Fruit fly (Drosophila melanogaster): ENCODE measurements at regions not wholly inside any gene's neighbourhood (a gene's known extent, or its start where the extent isn't known, plus 50 kb on each side); places are given as distances from the start of the nearest gene placed in this dataset.

DNA sequence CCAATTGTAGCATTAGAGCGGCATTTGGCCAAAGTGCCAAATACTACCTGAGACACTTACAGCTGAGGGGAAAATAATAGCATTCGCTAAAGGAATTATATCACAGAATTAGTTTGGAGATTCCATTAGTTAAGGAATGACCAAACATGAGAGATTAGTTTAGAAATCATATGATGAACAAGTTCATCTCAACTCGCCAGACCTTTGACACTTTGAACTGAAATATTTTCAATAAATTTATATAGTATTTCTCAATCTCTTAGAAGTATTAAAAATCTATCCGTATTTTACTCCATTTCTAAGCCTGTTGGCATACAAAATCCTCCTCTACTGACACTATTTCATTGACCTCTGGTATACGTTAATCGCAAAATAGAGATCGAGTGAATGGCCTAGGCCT lies 64.6 kb downstream of the Or67d start (continued):
- peak; percentile 6 for TF ChIP-seq CG2120 (GFP tag; optimal IDR thresholded peaks at IDR 0.05)
- peak; percentile 30 for TF ChIP-seq ewg (GFP tag; optimal IDR thresholded peaks at IDR 0.05)
- no peak for TF ChIP-seq CG11085 (GFP tag; IDR thresholded peaks at IDR 0.05)
- TF ChIP-seq CG12659 (GFP tag; optimal IDR thresholded peaks at IDR 0.05): peak; percentile 33
- TF ChIP-seq CG13424 (tag; optimal IDR thresholded peaks at IDR 0.05): peak; percentile 58
- no peak for TF ChIP-seq bowl (GFP tag; IDR thresholded peaks at IDR 0.05)
- peak; percentile 26 for TF ChIP-seq CG7556 (GFP tag; optimal IDR thresholded peaks at IDR 0.05)
- peak; percentile 26 for TF ChIP-seq Asciz (GFP tag; optimal IDR thresholded peaks at IDR 0.05)
- no peak for TF ChIP-seq pros (GFP tag; optimal IDR thresholded peaks at IDR 0.05)
- peak; percentile 7; the same call in 1 of the 2 replicates for TF ChIP-seq vvl (GFP tag; IDR thresholded peaks at IDR 0.05)
- peak; percentile 79 for TF ChIP-seq CG18262 (tag; optimal IDR thresholded peaks at IDR 0.05)
- peak; percentile 62 for TF ChIP-seq CG7839 (tag; optimal IDR thresholded peaks at IDR 0.05)
- TF ChIP-seq CG3163 (GFP tag; optimal IDR thresholded peaks at IDR 0.05): no peak
- TF ChIP-seq Meics (GFP tag; optimal IDR thresholded peaks at IDR 0.05): peak; percentile 34
- no peak for TF ChIP-seq tll (GFP tag; optimal IDR thresholded peaks at IDR 0.05)
- peak; percentile 22 for TF ChIP-seq az2 (GFP tag; optimal IDR thresholded peaks at IDR 0.05)
- TF ChIP-seq CG14050 (GFP tag; IDR thresholded peaks at IDR 0.05): 0 out of 3 replicates have a peak, but pooled peaks have one; percentile 39
- no peak for TF ChIP-seq ttk (GFP tag; IDR thresholded peaks at IDR 0.05)
- no peak for TF ChIP-seq hkb (optimal IDR thresholded peaks at IDR 0.05)
- TF ChIP-seq hkb (GFP tag; IDR thresholded peaks at IDR 0.05): peak; percentile 44
- TF ChIP-seq CG17361 (GFP tag; IDR thresholded peaks at IDR 0.05): peak; percentile 82
- TF ChIP-seq PHDP (tag; optimal IDR thresholded peaks at IDR 0.05): peak; percentile 20
- TF ChIP-seq CG33557 (GFP tag; optimal IDR thresholded peaks at IDR 0.05): peak; percentile 32
- TF ChIP-seq CG3726 (GFP tag; IDR thresholded peaks at IDR 0.05): 0 out of 3 replicates have a peak, but pooled peaks have one; percentile 32
- TF ChIP-seq CG8944 (GFP tag; optimal IDR thresholded peaks at IDR 0.05): no peak
- TF ChIP-seq yki (optimal IDR thresholded peaks at IDR 0.05): no peak
- TF ChIP-seq MTF-1 (GFP tag; optimal IDR thresholded peaks at IDR 0.05; ENCODE audit: borderline replicate concordance): no peak
- TF ChIP-seq Rfx (GFP tag; IDR thresholded peaks at IDR 0.05): peak; percentile 50; the same call in 1 of the 2 replicates
- TF ChIP-seq CG17568 (GFP tag; optimal IDR thresholded peaks at IDR 0.05): peak; percentile 33
- TF ChIP-seq CG13296 (GFP tag; optimal IDR thresholded peaks at IDR 0.05): peak; percentile 12
- TF ChIP-seq CG6272 (GFP tag; IDR thresholded peaks at IDR 0.05): no peak
- peak; percentile 74 for TF ChIP-seq CG11504 (tag; optimal IDR thresholded peaks at IDR 0.05)
- TF ChIP-seq CG6813 (GFP tag; optimal IDR thresholded peaks at IDR 0.05): peak; percentile 18
- TF ChIP-seq dpn (GFP tag; optimal IDR thresholded peaks at IDR 0.05): peak; percentile 27 to 38
- 0 out of 2 replicates have a peak, but pooled peaks have one; percentile 26 for TF ChIP-seq onecut (GFP tag; IDR thresholded peaks at IDR 0.05)
- TF ChIP-seq CG2712 (tag; optimal IDR thresholded peaks at IDR 0.05): peak; percentile 70
- TF ChIP-seq ems (GFP tag; optimal IDR thresholded peaks at IDR 0.05): no peak
- peak; percentile 16; the same call in 1 of the 2 replicates for TF ChIP-seq ap (GFP tag; IDR thresholded peaks at IDR 0.05)
- peak; percentile 57 for TF ChIP-seq Sox102F (GFP tag; optimal IDR thresholded peaks at IDR 0.05)
- TF ChIP-seq twi (tag; optimal IDR thresholded peaks at IDR 0.05): peak; percentile 30
- no peak for TF ChIP-seq sc (optimal IDR thresholded peaks at IDR 0.05)
- TF ChIP-seq sc (GFP tag; optimal IDR thresholded peaks at IDR 0.05): peak; percentile 36
- peak; percentile 33 for TF ChIP-seq jing (GFP tag; optimal IDR thresholded peaks at IDR 0.05)
- 0 out of 3 replicates have a peak, but pooled peaks have one; percentile 23 for TF ChIP-seq CG11093 (GFP tag; IDR thresholded peaks at IDR 0.05)
- 0 out of 2 replicates have a peak, but pooled peaks have one; percentile 23 for TF ChIP-seq CG14667 (GFP tag; IDR thresholded peaks at IDR 0.05)
- TF ChIP-seq dmrt11E (tag; optimal IDR thresholded peaks at IDR 0.05): peak; percentile 55
- peak; percentile 59 for TF ChIP-seq dysf (GFP tag; IDR thresholded peaks at IDR 0.05)
- 0 out of 2 replicates have a peak, but pooled peaks have one; percentile 32 for TF ChIP-seq E2f1 (GFP tag; IDR thresholded peaks at IDR 0.05)
- TF ChIP-seq chn (GFP tag; optimal IDR thresholded peaks at IDR 0.05): peak; percentile 21
- peak; percentile 0 for TF ChIP-seq fd102C (GFP tag; optimal IDR thresholded peaks at IDR 0.05)
- peak; percentile 71 for TF ChIP-seq nmo (GFP tag; optimal IDR thresholded peaks at IDR 0.05)
